Worm (Caenorhabditis elegans) whole organism, L2 larva: Measurements from ENCODE around the gene mec-4.

Source experiments
- dmd-4 ChIP-seq: sonication (generic microtip); optimal IDR thresholded peaks from 2 replicates; lab custom pipeline; 2017; ENCODE audit warnings: missing biosample characterization, missing genetic modification characterization
- nhr-6 ChIP-seq: fragments of 150-350 bp; optimal IDR thresholded peaks from 2 replicates; lab custom pipeline; 2014; ENCODE audit warnings: missing biosample characterization, missing genetic modification characterization
- zag-1 ChIP-seq: fragments of 150-350 bp; optimal IDR thresholded peaks from 2 replicates; lab custom pipeline; 2014; ENCODE audit warnings: missing biosample characterization, missing genetic modification characterization

ce11 chrX:16825358-16825757 lies 18.4 kb upstream of the mec-4 start, which contains the start of gene sto-5:
- TF ChIP-seq zag-1 (tag; lab: Kevin White, UChicago), result no peak
- TF ChIP-seq dmd-4 (tag; lab: Kevin White, UChicago), result no peak
- no peak for TF ChIP-seq nhr-6 (tag; lab: Kevin White, UChicago)
